Fruit fly (Drosophila melanogaster): ENCODE data around the gene aspr.

The aspr gene

DNA sequence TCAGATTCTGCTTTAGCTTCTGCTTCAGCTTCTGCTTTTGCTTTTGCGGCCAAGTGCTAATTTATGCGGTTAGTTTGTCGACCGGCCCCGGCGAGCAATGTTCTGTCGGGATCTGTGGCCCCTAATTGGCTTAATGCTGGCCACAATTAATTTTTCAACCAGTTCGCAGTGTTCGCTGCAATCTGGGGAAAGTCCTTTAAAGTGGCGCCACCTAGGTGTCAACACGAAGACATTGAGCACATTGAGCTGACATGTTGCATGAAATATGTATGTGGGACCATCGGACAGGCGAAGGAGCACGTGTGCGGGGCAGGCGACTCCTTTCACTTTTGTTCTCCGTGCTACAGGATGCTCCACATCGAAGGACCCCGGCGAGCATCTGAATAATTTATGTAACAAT is 42.9 kb upstream of the aspr start:
- TF ChIP-seq achi (GFP tag; optimal IDR thresholded peaks at IDR 0.05) (no peak), CG11294 (GFP tag; IDR thresholded peaks at IDR 0.05) (no peak), Sox15 (GFP tag; optimal IDR thresholded peaks at IDR 0.05) (no peak), CG3032 (tag; optimal IDR thresholded peaks at IDR 0.05) (no peak), fd85E (GFP tag; optimal IDR thresholded peaks at IDR 0.05) (no peak), Lpt (GFP tag; optimal IDR thresholded peaks at IDR 0.05) (no peak), CG11762 (GFP tag; optimal IDR thresholded peaks at IDR 0.05; ENCODE audit: insufficient read depth) (no peak), acj6 (GFP tag; optimal IDR thresholded peaks at IDR 0.05) (no peak), CG10631 (GFP tag; optimal IDR thresholded peaks at IDR 0.05) (no peak), CG7368 (GFP tag; optimal IDR thresholded peaks at IDR 0.05) (no peak), CG6792 (GFP tag; optimal IDR thresholded peaks at IDR 0.05) (no peak), cyc (GFP tag; optimal IDR thresholded peaks at IDR 0.05) (no peak), CG4318 (GFP tag; optimal IDR thresholded peaks at IDR 0.05) (no peak), vri (GFP tag; optimal IDR thresholded peaks at IDR 0.05) (no peak), Sox102F (GFP tag; optimal IDR thresholded peaks at IDR 0.05) (no peak), CG6854 (GFP tag; optimal IDR thresholded peaks at IDR 0.05) (no peak), Eip75B (GFP tag; optimal IDR thresholded peaks at IDR 0.05) (no peak), CG16779 (tag; optimal IDR thresholded peaks at IDR 0.05) (no peak)

DNA sequence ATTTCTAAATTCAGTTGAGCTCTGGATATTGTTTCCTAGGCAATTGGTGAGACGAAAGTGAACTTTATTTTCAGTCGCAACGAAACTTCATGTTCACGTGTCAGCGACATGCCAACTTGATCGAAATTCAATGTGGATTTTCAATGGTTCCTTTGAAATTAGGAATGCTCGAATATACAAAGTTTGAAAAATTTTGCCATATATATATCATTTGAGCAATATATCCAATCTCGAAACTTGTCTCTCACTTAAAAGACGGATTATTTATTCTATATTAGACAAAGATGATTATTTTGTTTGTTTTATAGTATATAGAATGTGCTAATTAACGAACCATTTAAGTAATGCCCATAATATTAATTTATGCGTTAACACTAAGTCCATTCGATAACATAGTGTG is 37.4 kb upstream of the aspr start, which contains the start of gene karr:
Gene karr (minus strand): TSS at position 101 of the 400 bp plus-strand sequence.
- TF ChIP-seq vri (GFP tag; optimal IDR thresholded peaks at IDR 0.05) (no peak), Sox102F (GFP tag; optimal IDR thresholded peaks at IDR 0.05) (no peak), dac (GFP tag; optimal IDR thresholded peaks at IDR 0.05) (no peak), fd59A (GFP tag; optimal IDR thresholded peaks at IDR 0.05) (no peak), CG3032 (tag; optimal IDR thresholded peaks at IDR 0.05) (no peak), fkh (GFP tag; optimal IDR thresholded peaks at IDR 0.05) (no peak), CG6854 (GFP tag; optimal IDR thresholded peaks at IDR 0.05) (no peak), Hr38 (GFP tag; optimal IDR thresholded peaks at IDR 0.05) (no peak), CG4318 (GFP tag; optimal IDR thresholded peaks at IDR 0.05) (no peak), CG3919 (GFP tag; optimal IDR thresholded peaks at IDR 0.05) (no peak), eg (GFP tag; IDR thresholded peaks at IDR 0.05) (no peak), CG32006 (GFP tag; optimal IDR thresholded peaks at IDR 0.05) (no peak), CG8319 (GFP tag; optimal IDR thresholded peaks at IDR 0.05) (no peak), CG11902 (GFP tag; optimal IDR thresholded peaks at IDR 0.05) (no peak), lz (GFP tag; optimal IDR thresholded peaks at IDR 0.05) (no peak), CG6792 (GFP tag; optimal IDR thresholded peaks at IDR 0.05) (no peak), spab (GFP tag; optimal IDR thresholded peaks at IDR 0.05) (no peak)

DNA sequence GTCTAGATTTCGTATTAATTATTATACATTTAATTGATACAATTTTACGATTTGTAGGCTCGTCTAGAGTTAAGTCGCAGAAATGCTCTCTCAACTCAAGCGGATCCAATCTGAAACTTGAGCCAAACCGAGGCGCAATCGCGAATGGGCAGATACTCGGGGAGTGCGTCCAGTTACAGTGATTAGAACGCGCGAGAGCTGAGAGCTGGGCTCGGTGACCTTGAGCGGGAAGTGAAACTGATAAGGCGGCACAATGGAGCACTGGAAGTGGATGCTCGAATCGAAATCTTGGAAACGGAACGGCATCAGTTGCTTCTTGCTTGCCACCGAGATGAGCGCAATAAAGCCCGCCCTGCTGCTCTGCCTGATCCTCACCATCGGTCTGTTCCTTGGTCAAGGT is 25.8 kb upstream of the aspr start, which contains the start of gene CG34331:
Gene CG34331 (plus strand): TSS at position 301 of the 400 bp plus-strand sequence.
- TF ChIP-seq CG11294 (GFP tag; IDR thresholded peaks at IDR 0.05) = no peak
- TF ChIP-seq Hr4 (GFP tag; optimal IDR thresholded peaks at IDR 0.05) = no peak
- TF ChIP-seq svp (GFP tag) = peak; percentile 54
- TF ChIP-seq cyc (GFP tag; optimal IDR thresholded peaks at IDR 0.05) = no peak
- TF ChIP-seq dsx (GFP tag; optimal IDR thresholded peaks at IDR 0.05; ENCODE audit: poor library complexity, severe bottlenecking) = no peak
- TF ChIP-seq Sox15 (GFP tag; optimal IDR thresholded peaks at IDR 0.05) = no peak

DNA sequence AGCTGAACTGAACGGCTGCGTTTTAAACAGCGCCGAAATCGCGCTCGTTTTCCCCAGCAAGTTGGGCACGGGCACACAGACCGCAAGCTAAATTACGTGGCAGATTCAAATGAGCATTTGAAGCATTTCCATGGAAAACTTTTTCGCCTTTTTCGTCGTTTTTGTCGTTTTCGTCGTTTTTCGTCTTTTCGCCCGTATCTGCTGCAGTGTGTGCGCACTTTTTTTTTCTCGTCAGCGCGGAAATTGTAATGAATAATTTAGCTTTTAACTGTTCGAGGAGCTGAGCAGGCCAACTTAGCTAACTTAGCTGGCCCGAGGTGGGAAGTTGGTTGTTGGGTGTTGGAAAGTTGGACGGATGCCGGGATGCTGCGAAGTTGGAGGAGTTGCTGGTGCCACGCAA is 18.4 kb upstream of the aspr start:
- TF ChIP-seq acj6 (GFP tag; optimal IDR thresholded peaks at IDR 0.05) (no peak), Ets21C (GFP tag; optimal IDR thresholded peaks at IDR 0.05) (no peak), dac (GFP tag; optimal IDR thresholded peaks at IDR 0.05) (peak; percentile 10), CG1621 (tag; optimal IDR thresholded peaks at IDR 0.05) (no peak), lz (GFP tag; optimal IDR thresholded peaks at IDR 0.05) (no peak), svp (GFP tag) (no peak), CG32006 (GFP tag; optimal IDR thresholded peaks at IDR 0.05) (no peak), CG6276 (GFP tag; optimal IDR thresholded peaks at IDR 0.05) (peak; percentile 72), CG8119 (GFP tag; IDR thresholded peaks at IDR 0.05) (peak; percentile 47; the same call in 1 of the 3 replicates), salr (GFP tag; optimal IDR thresholded peaks at IDR 0.05) (no peak), dsx (GFP tag; optimal IDR thresholded peaks at IDR 0.05; ENCODE audit: poor library complexity, severe bottlenecking) (no peak), CG3032 (tag; optimal IDR thresholded peaks at IDR 0.05) (no peak), CG6792 (GFP tag; optimal IDR thresholded peaks at IDR 0.05) (no peak), CG9139 (GFP tag; optimal IDR thresholded peaks at IDR 0.05) (no peak), Hr38 (GFP tag; optimal IDR thresholded peaks at IDR 0.05) (no peak), Gug (GFP tag; IDR thresholded peaks at IDR 0.05) (no peak), Smox (GFP tag; optimal IDR thresholded peaks at IDR 0.05) (no peak), CG6854 (GFP tag; optimal IDR thresholded peaks at IDR 0.05) (no peak), fkh (GFP tag; optimal IDR thresholded peaks at IDR 0.05) (no peak), CG6808 (GFP tag; optimal IDR thresholded peaks at IDR 0.05) (no peak), eg (GFP tag; IDR thresholded peaks at IDR 0.05) (peak; percentile 46; the same call in 1 of the 3 replicates), CG15336 (GFP tag; IDR thresholded peaks at IDR 0.05) (peak; percentile 12; the same call in 1 of the 2 replicates), Lpt (GFP tag; optimal IDR thresholded peaks at IDR 0.05) (peak; percentile 9), pdm3 (GFP tag; optimal IDR thresholded peaks at IDR 0.05) (no peak), CG8319 (GFP tag; optimal IDR thresholded peaks at IDR 0.05) (no peak), fd85E (GFP tag; optimal IDR thresholded peaks at IDR 0.05) (no peak), Ets96B (tag; optimal IDR thresholded peaks at IDR 0.05) (no peak)
